Worm (Caenorhabditis elegans) whole organism, L4 larva: ENCODE results near the gene fzr-1.

Source experiments
- F10B5.3 ChIP-seq: sonication (generic microtip); optimal IDR thresholded peaks from 2 replicates; lab custom pipeline; 2016; ENCODE audit warnings: mild to moderate bottlenecking, missing genetic modification characterization, missing compliant biosample characterization
- F26F4.8 ChIP-seq: fragments of 200-800 bp; sonication (Bioruptor generic); conservative IDR thresholded peaks from 2 replicates; pipeline ENCODE4 v1.3.6; 2022; ENCODE audit warnings: missing genetic modification characterization, missing compliant biosample characterization
- F49E8.2 ChIP-seq: sonication (generic microtip); optimal IDR thresholded peaks from 2 replicates; lab custom pipeline; 2016; ENCODE audit warnings: missing compliant biosample characterization, mild to moderate bottlenecking, missing genetic modification characterization, borderline replicate concordance
- T26A8.4 ChIP-seq: fragments of 200-800 bp; sonication (Bioruptor generic); IDR thresholded peaks from 2 replicates; pipeline ENCODE4 v1.3.6; 2022; ENCODE audit warnings: missing genetic modification characterization, missing compliant biosample characterization
- Y105C5A.15 ChIP-seq: fragments of 200-800 bp; sonication (Bioruptor generic); IDR thresholded peaks from 2 replicates; pipeline ENCODE4 v1.3.6; 2022; ENCODE audit warnings: missing genetic modification characterization, missing compliant biosample characterization
- Y48G9A.11 ChIP-seq: fragments of 200-800 bp; sonication (Bioruptor generic); IDR thresholded peaks from 2 replicates; pipeline ENCODE4 v1.3.6; 2022; ENCODE audit warnings: missing genetic modification reagents, missing genetic modification characterization, missing compliant biosample characterization
- ZK337.2 ChIP-seq: fragments of 200-800 bp; sonication (Bioruptor generic); IDR thresholded peaks from 2 replicates; pipeline ENCODE4 v1.3.6; 2022; ENCODE audit warnings: missing genetic modification reagents, missing genetic modification characterization, missing compliant biosample characterization
- aly-2 ChIP-seq: sonication (generic microtip); optimal IDR thresholded peaks from 2 replicates; lab custom pipeline; 2018; ENCODE audit warnings: missing biosample characterization, missing genetic modification characterization
- ceh-28 ChIP-seq: fragments of 150-350 bp; optimal IDR thresholded peaks from 2 replicates; lab custom pipeline; 2014; ENCODE audit warnings: missing biosample characterization, missing genetic modification reagents, missing genetic modification characterization
- ceh-44 ChIP-seq: fragments of 200-800 bp; sonication (Bioruptor generic); IDR thresholded peaks from 2 replicates; pipeline ENCODE4 v1.3.6; 2022; ENCODE audit warnings: missing genetic modification reagents, missing genetic modification characterization, missing compliant biosample characterization
- cey-2 ChIP-seq: sonication (generic microtip); optimal IDR thresholded peaks from 3 replicates; lab custom pipeline; 2017; ENCODE audit warnings: missing genetic modification characterization, mild to moderate bottlenecking, missing compliant biosample characterization, antibody characterized with exemption, borderline replicate concordance; ENCODE audit not compliant: insufficient read depth
- daf-12 ChIP-seq: fragments of 150-350 bp; optimal IDR thresholded peaks from 2 replicates; lab custom pipeline; 2014; ENCODE audit warnings: missing biosample characterization, missing genetic modification reagents, missing genetic modification characterization
- daf-16 ChIP-seq, 3 experiments: sonication (generic microtip); optimal IDR thresholded peaks; 2 replicates each; lab custom pipeline; 2016 to 2017; ENCODE audit warnings: missing genetic modification characterization in 3 of 3, missing genetic modification reagents in 3 of 3, mild to moderate bottlenecking in 2 of 3, missing compliant biosample characterization in 2 of 3, missing biosample characterization in 1 of 3, moderate library complexity in 1 of 3
- daf-19 ChIP-seq: fragments of 200-800 bp; sonication (Bioruptor generic); conservative IDR thresholded peaks from 2 replicates; pipeline ENCODE4 v1.3.6; 2022; ENCODE audit warnings: missing genetic modification characterization, missing compliant biosample characterization
- dmd-6 ChIP-seq: fragments of 200-800 bp; sonication (Bioruptor generic); IDR thresholded peaks from 2 replicates; pipeline ENCODE4 v1.3.6; 2022; ENCODE audit warnings: missing genetic modification reagents, missing genetic modification characterization, missing compliant biosample characterization
- dmd-9 ChIP-seq: fragments of 200-800 bp; sonication (Bioruptor generic); IDR thresholded peaks from 2 replicates; pipeline ENCODE4 v1.3.6; 2022; ENCODE audit warnings: missing genetic modification reagents, missing genetic modification characterization, missing compliant biosample characterization
- dpl-1 ChIP-seq: fragments of 150-350 bp; optimal IDR thresholded peaks from 2 replicates; lab custom pipeline; 2014; ENCODE audit warnings: missing biosample characterization, missing genetic modification reagents, missing genetic modification characterization
- dve-1 ChIP-seq: sonication (generic microtip); optimal IDR thresholded peaks from 2 replicates; lab custom pipeline; 2017; ENCODE audit warnings: antibody characterized with exemption, mild to moderate bottlenecking, missing genetic modification characterization, missing compliant biosample characterization; ENCODE audit not compliant: insufficient read depth
- egl-27 ChIP-seq: sonication (generic microtip); optimal IDR thresholded peaks from 3 replicates; lab custom pipeline; 2017; ENCODE audit warnings: missing biosample characterization, missing genetic modification reagents, missing genetic modification characterization
- fkh-10 ChIP-seq: fragments of 150-350 bp; optimal IDR thresholded peaks from 2 replicates; lab custom pipeline; 2014; ENCODE audit warnings: missing biosample characterization, missing genetic modification reagents, missing genetic modification characterization
- fos-1 ChIP-seq: fragments of 150-350 bp; optimal IDR thresholded peaks from 2 replicates; lab custom pipeline; 2014; ENCODE audit warnings: missing biosample characterization, missing genetic modification characterization
- gei-8 ChIP-seq: fragments of 200-800 bp; sonication (Bioruptor generic); optimal IDR thresholded peaks from 2 replicates; lab custom pipeline; 2018; ENCODE audit warnings: mild to moderate bottlenecking, missing genetic modification characterization, missing compliant biosample characterization
- hlh-11 ChIP-seq: fragments of 200-800 bp; sonication (Bioruptor generic); optimal IDR thresholded peaks from 2 replicates; lab custom pipeline; 2018; ENCODE audit warnings: mild to moderate bottlenecking, missing genetic modification characterization, missing compliant biosample characterization
- hmg-1.1 ChIP-seq: fragments of 200-800 bp; sonication (Bioruptor generic); IDR thresholded peaks from 2 replicates; pipeline ENCODE4 v1.3.6; 2022; ENCODE audit warnings: missing genetic modification reagents, missing genetic modification characterization, missing compliant biosample characterization
- jun-1 ChIP-seq: fragments of 150-350 bp; optimal IDR thresholded peaks from 2 replicates; lab custom pipeline; 2014; ENCODE audit warnings: missing biosample characterization, missing genetic modification reagents, missing genetic modification characterization
- lin-1 ChIP-seq: fragments of 200-800 bp; sonication (Bioruptor generic); IDR thresholded peaks from 2 replicates; pipeline ENCODE4 v1.3.6; 2022; ENCODE audit warnings: missing genetic modification reagents, missing genetic modification characterization, missing compliant biosample characterization
- lin-13 ChIP-seq: fragments of 150-350 bp; optimal IDR thresholded peaks from 2 replicates; lab custom pipeline; 2014; ENCODE audit warnings: missing biosample characterization, missing genetic modification reagents, missing genetic modification characterization
- lin-29 ChIP-seq: fragments of 200-800 bp; sonication (Bioruptor generic); IDR thresholded peaks from 2 replicates; pipeline ENCODE4 v1.3.6; 2022; ENCODE audit warnings: missing genetic modification reagents, missing genetic modification characterization, missing compliant biosample characterization
- lin-38 ChIP-seq: fragments of 200-800 bp; sonication (Bioruptor generic); IDR thresholded peaks from 2 replicates; pipeline ENCODE4 v1.3.6; 2022; ENCODE audit warnings: missing genetic modification reagents, missing genetic modification characterization, missing compliant biosample characterization
- lsy-2 ChIP-seq, 2 experiments: fragments of 150-350 bp in 1 of 2; sonication (generic microtip) in 1 of 2; optimal IDR thresholded peaks; 2 replicates each; lab custom pipeline; 2014 to 2017; ENCODE audit warnings: missing biosample characterization in 2 of 2, missing genetic modification characterization in 2 of 2
- mxl-2 ChIP-seq: fragments of 200-800 bp; sonication (Bioruptor generic); conservative IDR thresholded peaks from 2 replicates; pipeline ENCODE4 v1.3.6; 2022; ENCODE audit warnings: missing genetic modification reagents, missing genetic modification characterization, missing compliant biosample characterization
- mxl-3 ChIP-seq: fragments of 200-800 bp; sonication (Bioruptor generic); optimal IDR thresholded peaks from 2 replicates; lab custom pipeline; 2018; ENCODE audit warnings: mild to moderate bottlenecking, missing genetic modification characterization, missing compliant biosample characterization
- nhr-237 ChIP-seq: sonication (generic microtip); optimal IDR thresholded peaks from 2 replicates; lab custom pipeline; 2017; ENCODE audit warnings: missing biosample characterization, missing genetic modification characterization
- nhr-25 ChIP-seq: sonication (generic microtip); optimal IDR thresholded peaks from 2 replicates; lab custom pipeline; 2017; ENCODE audit warnings: missing genetic modification characterization, mild to moderate bottlenecking, missing compliant biosample characterization, antibody characterized with exemption, moderate library complexity, borderline replicate concordance; ENCODE audit not compliant: insufficient read depth
- nhr-28 ChIP-seq: fragments of 150-350 bp; optimal IDR thresholded peaks from 2 replicates; lab custom pipeline; 2014; ENCODE audit warnings: missing biosample characterization, missing genetic modification characterization
- php-3 ChIP-seq: fragments of 200-800 bp; sonication (Bioruptor generic); IDR thresholded peaks from 2 replicates; pipeline ENCODE4 v1.3.6; 2022; ENCODE audit warnings: missing genetic modification reagents, missing genetic modification characterization, missing compliant biosample characterization
- snpc-1.2 ChIP-seq: fragments of 200-800 bp; sonication (Bioruptor generic); IDR thresholded peaks from 2 replicates; pipeline ENCODE4 v1.3.6; 2022; ENCODE audit warnings: missing genetic modification reagents, missing genetic modification characterization, missing compliant biosample characterization
- spr-3 ChIP-seq: fragments of 200-800 bp; sonication (Bioruptor generic); optimal IDR thresholded peaks from 2 replicates; lab custom pipeline; 2018; ENCODE audit warnings: mild to moderate bottlenecking, missing genetic modification characterization, missing compliant biosample characterization
- unc-62 ChIP-seq, 3 experiments: fragments of 150-350 bp in 1 of 3; sonication (generic microtip); optimal IDR thresholded peaks in 2 of 3; peaks in 1 of 3; 1 replicate in 1 of 3; 2 replicates in 2 of 3; lab custom pipeline; 2014 to 2017; ENCODE audit warnings: missing biosample characterization in 3 of 3, missing genetic modification characterization in 3 of 3, missing genetic modification reagents in 3 of 3, missing genotype in 1 of 3
- zfp-3 ChIP-seq: fragments of 200-800 bp; sonication (Bioruptor generic); conservative IDR thresholded peaks from 2 replicates; pipeline ENCODE4 v1.3.6; 2022; ENCODE audit warnings: missing genetic modification reagents, missing genetic modification characterization, missing compliant biosample characterization

The fzr-1 gene

DNA sequence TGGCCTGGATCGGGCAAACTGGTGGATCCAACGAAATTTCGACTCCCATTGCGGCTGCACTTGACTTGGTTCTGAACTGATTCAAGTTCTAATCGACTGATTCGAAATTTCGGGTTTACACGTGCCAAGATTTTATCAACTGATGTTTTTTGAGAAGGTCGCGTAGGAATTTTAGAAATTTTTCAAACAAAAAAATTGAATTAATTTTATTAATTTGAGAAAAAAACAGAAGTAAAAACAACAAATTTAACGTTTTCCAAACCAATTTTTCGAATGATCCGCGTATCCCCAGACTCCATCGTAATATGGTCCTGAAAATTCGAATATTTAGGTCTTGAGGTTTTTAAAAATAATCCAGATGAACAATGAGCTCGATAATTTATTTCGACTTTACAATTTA lies 8.7 kb upstream of the fzr-1 start, which contains the start of gene ZK1307.3:
Gene ZK1307.3, minus strand, starts transcription at position 101 of the 400 bp plus-strand sequence.
- TF ChIP-seq lin-29 (no peak), php-3 (GFP tag; lab: Robert Waterston, UW) (no peak), daf-12 (tag; lab: Kevin White, UChicago) (no peak), lin-1 (no peak), egl-27 (tag; lab: Kevin White, UChicago) (no peak), hlh-11 (tag; lab: Kevin White, UChicago) (no peak), lin-13 (GFP tag; lab: Kevin White, UChicago) (no peak), dmd-9 (GFP tag; lab: Robert Waterston, UW) (no peak), aly-2 (tag; lab: Kevin White, UChicago) (no peak), Y48G9A.11 (GFP tag; lab: Robert Waterston, UW) (no peak), snpc-1.2 (GFP tag; lab: Robert Waterston, UW) (no peak), ceh-44 (GFP tag; lab: Robert Waterston, UW) (no peak), spr-3 (GFP tag; lab: Kevin White, UChicago) (no peak), Y105C5A.15 (GFP tag; lab: Robert Waterston, UW) (no peak), cey-2 (tag; lab: Kevin White, UChicago) (no peak), F26F4.8 (GFP tag; lab: Robert Waterston, UW) (no peak), dmd-6 (GFP tag; lab: Robert Waterston, UW) (no peak), daf-19 (GFP tag; lab: Robert Waterston, UW) (no peak), lin-38 (GFP tag; lab: Robert Waterston, UW) (no peak)

DNA sequence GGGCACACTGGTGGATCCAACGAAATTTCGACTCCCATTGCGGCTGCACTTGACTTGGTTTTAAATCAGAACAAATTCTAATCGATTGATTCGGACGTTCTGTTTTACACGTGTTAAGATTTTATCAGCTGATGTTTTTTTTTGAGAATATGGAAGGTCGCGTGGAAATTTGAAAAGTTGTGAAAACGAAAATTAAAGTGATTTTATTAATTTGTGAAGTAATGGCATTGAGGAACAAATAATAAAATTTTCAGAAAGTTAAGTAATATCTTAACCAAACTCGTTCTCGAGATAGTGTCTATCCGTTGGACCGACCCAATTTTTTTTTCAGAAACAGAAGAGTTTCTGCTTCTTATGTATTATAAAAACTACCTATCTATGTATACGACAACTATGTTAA lies 7.4 kb upstream of the fzr-1 start, which contains the start of gene ZK1307.4:
Gene ZK1307.4, minus strand, starts transcription at position 101 of the 400 bp plus-strand sequence.
- TF ChIP-seq fkh-10 (GFP tag; lab: Kevin White, UChicago): no peak
- no peak for TF ChIP-seq lin-29
- no peak for TF ChIP-seq jun-1 (tag; lab: Kevin White, UChicago)
- no peak for TF ChIP-seq hlh-11 (tag; lab: Kevin White, UChicago)
- no peak for TF ChIP-seq nhr-237 (tag; lab: Kevin White, UChicago)
- TF ChIP-seq T26A8.4 (GFP tag; lab: Robert Waterston, UW): no peak
- TF ChIP-seq dve-1 (tag; lab: Kevin White, UChicago): no peak
- TF ChIP-seq aly-2 (tag; lab: Kevin White, UChicago): no peak
- TF ChIP-seq mxl-3 (GFP tag; lab: Kevin White, UChicago): no peak
- no peak for TF ChIP-seq fos-1 (tag; lab: Kevin White, UChicago)

DNA sequence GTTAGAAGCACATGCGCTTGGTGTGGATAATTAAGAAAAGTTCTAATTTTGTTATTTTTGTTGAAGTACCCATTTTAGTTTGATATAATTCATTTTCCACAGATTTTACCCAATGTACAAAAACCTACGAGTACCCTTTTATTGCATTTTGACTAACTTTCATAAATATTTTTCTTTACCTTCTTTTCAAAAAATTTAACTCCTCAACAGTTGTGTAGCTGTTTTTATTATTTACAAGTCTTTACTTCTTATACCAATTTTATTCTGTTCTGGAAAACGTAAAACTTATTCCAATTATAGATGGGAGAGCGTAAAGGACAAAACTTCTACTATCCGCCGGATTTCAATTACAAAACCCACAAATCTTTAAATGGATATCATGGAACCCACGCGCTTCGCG lies 4.9 kb upstream of the fzr-1 start, which contains the start of gene ZK1307.9:
Gene ZK1307.9, plus strand, starts transcription at position 301 of the 400 bp plus-strand sequence.
- no peak for TF ChIP-seq gei-8
- no peak for TF ChIP-seq php-3 (GFP tag; lab: Robert Waterston, UW)
- TF ChIP-seq F26F4.8 (GFP tag; lab: Robert Waterston, UW): no peak
- no peak for TF ChIP-seq dpl-1
- no peak for TF ChIP-seq mxl-2 (GFP tag; lab: Robert Waterston, UW)

DNA sequence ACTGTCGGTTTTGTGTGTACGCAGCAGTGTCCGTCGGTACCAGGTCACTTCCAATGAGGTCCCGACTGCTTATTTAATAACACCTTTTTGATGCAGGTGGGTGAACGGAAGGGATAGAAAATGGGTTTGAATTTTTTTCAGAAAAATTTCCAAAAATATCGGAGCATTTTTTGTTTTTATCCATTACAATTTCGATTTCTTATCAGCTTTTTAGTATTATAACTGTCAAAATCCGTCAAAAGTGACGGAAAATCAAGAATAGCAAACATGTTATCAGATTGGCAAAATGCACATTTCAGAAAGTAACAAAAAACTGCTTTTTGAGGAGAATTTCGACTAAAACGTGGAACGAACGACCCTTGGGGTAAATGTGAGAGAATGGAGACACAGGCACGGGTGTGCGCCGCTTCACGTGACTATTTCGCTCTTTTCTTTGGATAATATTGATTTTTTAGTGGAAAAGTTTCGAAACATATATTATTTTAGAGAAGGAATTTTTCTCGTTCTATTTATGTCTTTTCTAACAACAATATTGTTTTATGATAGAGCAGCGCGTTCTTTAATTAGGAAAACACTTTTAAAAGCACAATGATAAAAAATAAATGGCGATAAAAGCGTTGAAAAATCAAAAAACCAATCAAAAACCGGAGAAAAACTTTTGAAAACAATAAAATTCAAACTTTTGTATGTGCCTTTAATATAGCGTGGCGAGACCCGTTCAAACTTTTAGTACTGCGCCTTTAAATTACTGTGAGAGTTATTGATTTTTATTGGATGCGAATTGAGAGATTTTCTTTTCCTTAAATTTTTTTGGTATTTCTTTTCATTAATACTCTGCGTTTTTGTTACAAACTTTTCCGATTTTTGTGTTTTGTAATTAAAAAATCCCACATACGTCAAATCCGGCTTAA lies 2.9 kb upstream of the fzr-1 start, which contains the start of gene sqv-8:
Gene sqv-8, plus strand, starts transcription at position 51 of the 911 bp plus-strand sequence.
- TF ChIP-seq daf-16 (GFP tag; optimal IDR thresholded peaks at IDR 0.05; lab: Kevin White, UChicago) (no peak), daf-16 (tag; optimal IDR thresholded peaks at IDR 0.05; lab: Kevin White, UChicago) (peak; percentile 33), lsy-2 (tag; optimal IDR thresholded peaks at IDR 0.05; lab: Kevin White, UChicago) (peak in 1 of 2 experiments; percentile 39), F10B5.3 (tag; lab: Kevin White, UChicago) (no peak), F49E8.2 (tag; lab: Kevin White, UChicago) (peak; percentile 3), dmd-6 (GFP tag; lab: Robert Waterston, UW) (peak; percentile 82), ceh-28 (tag; lab: Kevin White, UChicago) (peak; percentile 1), Y48G9A.11 (GFP tag; lab: Robert Waterston, UW) (peak; percentile 8; the same call in 1 of the 2 replicates), hmg-1.1 (GFP tag; lab: Robert Waterston, UW) (peak; percentile 36; the same call in 1 of the 2 replicates), nhr-25 (tag; lab: Kevin White, UChicago) (no peak), mxl-2 (GFP tag; lab: Robert Waterston, UW) (no peak), zfp-3 (GFP tag; lab: Robert Waterston, UW) (peak; percentile 50; the same call in 1 of the 2 replicates), ZK337.2 (GFP tag; lab: Robert Waterston, UW) (no peak), dve-1 (tag; lab: Kevin White, UChicago) (peak; percentile 48), unc-62 (GFP tag; optimal IDR thresholded peaks at IDR 0.05 in 1 of 2; lab: Kevin White, UChicago) (peak in 1 of 2 experiments; percentile 84), unc-62 (tag; optimal IDR thresholded peaks at IDR 0.05; lab: Kevin White, UChicago) (no peak), nhr-28 (tag; lab: Kevin White, UChicago) (peak; percentile 2), hlh-11 (tag; lab: Kevin White, UChicago) (peak; percentile 61)
